Fruit fly (Drosophila melanogaster): ENCODE measurements around the gene Diedel.

Diedel gene

DNA sequence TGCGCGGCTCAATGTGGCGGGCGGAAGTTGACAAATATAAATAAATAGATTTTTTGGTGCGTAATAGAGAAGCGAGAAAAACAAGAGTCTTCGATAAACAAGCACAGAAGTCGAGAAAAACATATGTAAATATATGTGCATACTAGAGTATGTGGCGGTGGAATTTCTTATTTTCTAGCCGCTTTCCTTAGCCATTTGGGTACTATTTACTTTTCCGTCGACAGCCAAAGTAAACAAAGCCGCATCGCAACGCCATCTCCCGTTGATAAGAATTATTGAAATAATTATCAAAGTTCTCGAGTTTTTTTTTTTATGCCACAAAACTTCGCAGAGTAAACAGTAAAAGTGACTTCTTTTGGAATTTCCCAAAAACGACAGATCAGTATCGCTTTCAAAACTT lies 13.7 kb upstream of the Diedel start (continued):
- TF ChIP-seq CG15479 (GFP tag; optimal IDR thresholded peaks at IDR 0.05) (no peak), tgo (GFP tag; IDR thresholded peaks at IDR 0.05) (no peak), repo (GFP tag; optimal IDR thresholded peaks at IDR 0.05) (no peak), CG17612 (GFP tag; IDR thresholded peaks at IDR 0.05) (no peak), cato (GFP tag; optimal IDR thresholded peaks at IDR 0.05; ENCODE audit: borderline replicate concordance) (no peak), lilli (GFP tag; optimal IDR thresholded peaks at IDR 0.05) (no peak), CG1832 (GFP tag; optimal IDR thresholded peaks at IDR 0.05) (no peak), ato (GFP tag; IDR thresholded peaks at IDR 0.05; ENCODE audit: partially characterized antibody) (no peak), MBD-R2 (GFP tag; IDR thresholded peaks at IDR 0.05) (no peak), sens (GFP tag) (peak; percentile 81), hkb (optimal IDR thresholded peaks at IDR 0.05) (no peak), hkb (GFP tag; IDR thresholded peaks at IDR 0.05) (0 out of 2 replicates have a peak, but pooled peaks have one; percentile 43), CG7839 (tag; optimal IDR thresholded peaks at IDR 0.05) (no peak), stc (GFP tag; IDR thresholded peaks at IDR 0.05) (no peak), Hey (tag; optimal IDR thresholded peaks at IDR 0.05) (no peak), CG10543 (GFP tag; optimal IDR thresholded peaks at IDR 0.05) (peak; percentile 16), CG10209 (GFP tag; optimal IDR thresholded peaks at IDR 0.05) (peak; percentile 26), Myb (GFP tag; optimal IDR thresholded peaks at IDR 0.05) (no peak), GATAe (GFP tag; conservative IDR thresholded peaks at IDR 0.05) (no peak), sna (GFP tag; IDR thresholded peaks at IDR 0.05; ENCODE audit: partially characterized antibody) (no peak), CG18262 (tag; optimal IDR thresholded peaks at IDR 0.05) (no peak), CG10979 (tag; optimal IDR thresholded peaks at IDR 0.05) (no peak), caup (GFP tag; optimal IDR thresholded peaks at IDR 0.05; ENCODE audit: severe bottlenecking) (peak; percentile 42), eve (GFP tag; optimal IDR thresholded peaks at IDR 0.05) (no peak), CG16813 (GFP tag; IDR thresholded peaks at IDR 0.05; ENCODE audit: partially characterized antibody) (no peak), Elba2 (GFP tag; optimal IDR thresholded peaks at IDR 0.05) (no peak), sc (optimal IDR thresholded peaks at IDR 0.05) (no peak), sc (GFP tag; optimal IDR thresholded peaks at IDR 0.05) (no peak), ATbp (GFP tag; optimal IDR thresholded peaks at IDR 0.05) (peak; percentile 87), sug (tag; optimal IDR thresholded peaks at IDR 0.05) (no peak), Ssrp (tag; optimal IDR thresholded peaks at IDR 0.05) (no peak), CG5953 (GFP tag; IDR thresholded peaks at IDR 0.05) (no peak), zf30C (GFP tag; optimal IDR thresholded peaks at IDR 0.05) (no peak), Xrp1 (GFP tag; IDR thresholded peaks at IDR 0.05) (peak; percentile 50), CG10147 (GFP tag; optimal IDR thresholded peaks at IDR 0.05) (peak; percentile 19), gfzf (GFP tag; optimal IDR thresholded peaks at IDR 0.05) (no peak), odd (GFP tag; optimal IDR thresholded peaks at IDR 0.05) (peak; percentile 33), zen (tag; optimal IDR thresholded peaks at IDR 0.05) (no peak), CG42726 (GFP tag; IDR thresholded peaks at IDR 0.05; ENCODE audit: partially characterized antibody) (no peak), E2f2 (GFP tag; IDR thresholded peaks at IDR 0.05) (peak; percentile 42; the same call in 1 of the 2 replicates), CG14014 (GFP tag; IDR thresholded peaks at IDR 0.05) (peak; percentile 21; the same call in 1 of the 2 replicates), tna (GFP tag; IDR thresholded peaks at IDR 0.05; ENCODE audit: partially characterized antibody) (no peak), Oaz (GFP tag; IDR thresholded peaks at IDR 0.05) (no peak), CG10321 (GFP tag; IDR thresholded peaks at IDR 0.05) (no peak), Sox102F (GFP tag; optimal IDR thresholded peaks at IDR 0.05) (no peak), Dref (GFP tag; IDR thresholded peaks at IDR 0.05) (no peak), Trl (optimal IDR thresholded peaks at IDR 0.05) (no peak), Trl (GFP tag; optimal IDR thresholded peaks at IDR 0.05) (no peak), lbe (GFP tag; optimal IDR thresholded peaks at IDR 0.05) (no peak), CG14860 (GFP tag; IDR thresholded peaks at IDR 0.05; ENCODE audit: partially characterized antibody) (no peak), CG18476 (GFP tag; optimal IDR thresholded peaks at IDR 0.05) (no peak), emc (GFP tag; optimal IDR thresholded peaks at IDR 0.05) (no peak)
